Fruit fly (Drosophila melanogaster) whole organism, embryonic: Measurements from ENCODE around the gene CG7173.

Source experiments
- Ada2b ChIP-seq: fragments of 200-800 bp; sonication (Bioruptor generic); IDR thresholded peaks from 2 replicates; pipeline ENCODE4 v1.3.6; 2022; ENCODE audit warnings: missing biosample characterization, missing genetic modification characterization
- Bteb2 ChIP-seq: fragments of 200-800 bp; sonication (Bioruptor generic); optimal IDR thresholded peaks from 2 replicates; lab custom pipeline; 2016; ENCODE audit warnings: missing biosample characterization, missing genetic modification characterization
- CG10209 ChIP-seq: fragments of 200-800 bp; sonication (Bioruptor generic); optimal IDR thresholded peaks from 3 replicates; lab custom pipeline; 2017; ENCODE audit warnings: missing biosample characterization, mild to moderate bottlenecking, missing genetic modification characterization, missing genetic modification reagents
- CG10462 ChIP-seq: fragments of 200-800 bp; sonication (Bioruptor generic); optimal IDR thresholded peaks from 2 replicates; lab custom pipeline; 2016; ENCODE audit warnings: missing biosample characterization, missing genetic modification characterization
- CG10654 ChIP-seq: fragments of 200-800 bp; sonication (Bioruptor generic); optimal IDR thresholded peaks from 2 replicates; lab custom pipeline; 2016; ENCODE audit warnings: missing biosample characterization, missing genetic modification characterization
- CG10959 ChIP-seq: fragments of 200-800 bp; sonication (Bioruptor generic); IDR thresholded peaks from 2 replicates; pipeline ENCODE4 v1.3.6; 2022; ENCODE audit warnings: missing biosample characterization, missing genetic modification characterization
- CG14441 ChIP-seq: fragments of 200-800 bp; sonication (Bioruptor generic); IDR thresholded peaks from 2 replicates; pipeline ENCODE4 v1.3.6; 2022; ENCODE audit warnings: missing biosample characterization, missing genetic modification characterization
- CG14965 ChIP-seq: fragments of 200-800 bp; sonication (Bioruptor generic); optimal IDR thresholded peaks from 2 replicates; lab custom pipeline; 2016; ENCODE audit warnings: missing biosample characterization, missing genetic modification characterization, borderline replicate concordance
- CG1647 ChIP-seq: fragments of 200-800 bp; sonication (Bioruptor generic); optimal IDR thresholded peaks from 3 replicates; lab custom pipeline; 2016; ENCODE audit warnings: missing biosample characterization, missing genetic modification characterization
- CG16863 ChIP-seq: fragments of 200-800 bp; sonication (Bioruptor generic); optimal IDR thresholded peaks from 3 replicates; lab custom pipeline; 2016; ENCODE audit warnings: missing biosample characterization, missing genetic modification characterization
- CG2120 ChIP-seq: fragments of 200-800 bp; sonication (Bioruptor generic); optimal IDR thresholded peaks from 3 replicates; lab custom pipeline; 2016; ENCODE audit warnings: missing biosample characterization, missing genetic modification characterization
- CG32532 ChIP-seq: fragments of 200-800 bp; sonication (Bioruptor generic); IDR thresholded peaks from 2 replicates; pipeline ENCODE4 v1.3.6; 2022; ENCODE audit warnings: missing biosample characterization, missing genetic modification characterization
- CG3726 ChIP-seq: fragments of 200-800 bp; sonication (Bioruptor generic); IDR thresholded peaks from 3 replicates; pipeline ENCODE4, ENCODE4 v1.3.6; 2022; ENCODE audit warnings: missing biosample characterization, missing genetic modification characterization
- CG42726 ChIP-seq: fragments of 200-800 bp; sonication (Bioruptor generic); IDR thresholded peaks from 2 replicates; pipeline ENCODE4 v1.3.6; 2022; ENCODE audit warnings: missing biosample characterization, missing genetic modification characterization; ENCODE audit not compliant: partially characterized antibody
- CG9876 ChIP-seq: fragments of 200-800 bp; sonication (Bioruptor generic); optimal IDR thresholded peaks from 2 replicates; lab custom pipeline; 2016; ENCODE audit warnings: missing biosample characterization, missing genetic modification characterization
- Camta ChIP-seq: fragments of 200-800 bp; sonication (Bioruptor generic); optimal IDR thresholded peaks from 2 replicates; lab custom pipeline; 2016; ENCODE audit warnings: missing biosample characterization, missing genetic modification characterization
- D19A ChIP-seq: fragments of 200-800 bp; optimal IDR thresholded peaks from 3 replicates; lab custom pipeline; 2019; ENCODE audit warnings: missing biosample characterization, mild to moderate bottlenecking, missing genetic modification characterization, moderate library complexity
- Elba2 ChIP-seq: fragments of 200-800 bp; sonication (Bioruptor generic); optimal IDR thresholded peaks from 3 replicates; lab custom pipeline; 2016; ENCODE audit warnings: missing biosample characterization, missing genetic modification characterization
- Ets65A ChIP-seq: fragments of 200-800 bp; sonication (Bioruptor generic); peaks from one replicate; lab custom pipeline; 2016; ENCODE audit warnings: missing biosample characterization, missing genetic modification characterization
- Hsf ChIP-seq: fragments of 200-800 bp; sonication (Bioruptor generic); optimal IDR thresholded peaks from 3 replicates; lab custom pipeline; 2016; ENCODE audit warnings: missing biosample characterization, missing genetic modification characterization
- Jarid2 ChIP-seq: fragments of 200-800 bp; sonication (Bioruptor generic); optimal IDR thresholded peaks from 3 replicates; lab custom pipeline; 2017; ENCODE audit warnings: mild to moderate bottlenecking, missing biosample characterization, missing genetic modification reagents, missing genetic modification characterization
- Max ChIP-seq: fragments of 200-800 bp; sonication (Bioruptor generic); optimal IDR thresholded peaks from 2 replicates; lab custom pipeline; 2016; ENCODE audit warnings: missing biosample characterization, mild to moderate bottlenecking, missing genetic modification characterization
- NFAT ChIP-seq: fragments of 200-800 bp; sonication (Bioruptor generic); IDR thresholded peaks from 2 replicates; pipeline ENCODE4 v1.3.6; 2022; ENCODE audit warnings: missing biosample characterization, missing genetic modification characterization
- Neu2 ChIP-seq: fragments of 200-800 bp; sonication (Bioruptor generic); optimal IDR thresholded peaks from 3 replicates; lab custom pipeline; 2016; ENCODE audit warnings: missing biosample characterization, missing genetic modification characterization, borderline replicate concordance
- Oaz ChIP-seq: fragments of 200-800 bp; sonication (Bioruptor generic); IDR thresholded peaks from 2 replicates; pipeline ENCODE4 v1.3.6; 2022; ENCODE audit warnings: missing biosample characterization, missing genetic modification characterization
- Opbp ChIP-seq: fragments of 200-800 bp; sonication (Bioruptor generic); IDR thresholded peaks from 3 replicates; pipeline ENCODE4 v1.3.6; 2022; ENCODE audit warnings: missing biosample characterization, missing genetic modification characterization; ENCODE audit not compliant: partially characterized antibody
- Pdp1 ChIP-seq, 2 experiments: fragments of 200-800 bp; sonication (Bioruptor generic); optimal IDR thresholded peaks; 3 replicates each; lab custom pipeline; 2016; ENCODE audit warnings: missing biosample characterization in 2 of 2, missing genetic modification characterization in 2 of 2, mild to moderate bottlenecking in 1 of 2, moderate library complexity in 1 of 2
- Spps ChIP-seq: fragments of 200-800 bp; sonication (Bioruptor generic); optimal IDR thresholded peaks from 2 replicates; lab custom pipeline; 2018; ENCODE audit warnings: missing biosample characterization, mild to moderate bottlenecking, missing genetic modification characterization
- Sry-δ ChIP-seq: fragments of 200-800 bp; sonication (Bioruptor generic); optimal IDR thresholded peaks from 2 replicates; lab custom pipeline; 2016; ENCODE audit warnings: missing biosample characterization, missing genetic modification characterization
- Tbp ChIP-seq: fragments of >200 bp; optimal IDR thresholded peaks from 2 replicates; lab custom pipeline; 2018; ENCODE audit warnings: missing biosample characterization, missing genetic modification characterization
- caup ChIP-seq: fragments of 200-800 bp; sonication (Bioruptor generic); optimal IDR thresholded peaks from 3 replicates; lab custom pipeline; 2017; ENCODE audit warnings: missing biosample characterization, mild to moderate bottlenecking, missing genetic modification characterization, moderate library complexity; ENCODE audit not compliant: severe bottlenecking
- croc ChIP-seq: fragments of 200-800 bp; sonication (Bioruptor generic); conservative IDR thresholded peaks from 3 replicates; pipeline ENCODE4 v1.3.6; 2022; ENCODE audit warnings: missing biosample characterization, missing genetic modification characterization
- disco-r ChIP-seq: fragments of 200-800 bp; sonication (Bioruptor generic); optimal IDR thresholded peaks from 2 replicates; lab custom pipeline; 2016; ENCODE audit warnings: missing biosample characterization, missing genetic modification characterization
- dmrt99B ChIP-seq: fragments of 200-800 bp; sonication (Bioruptor generic); optimal IDR thresholded peaks from 2 replicates; lab custom pipeline; 2018; ENCODE audit warnings: missing biosample characterization, mild to moderate bottlenecking, missing genetic modification characterization, moderate library complexity
- gce ChIP-seq: fragments of 200-800 bp; sonication (Bioruptor generic); IDR thresholded peaks from 3 replicates; pipeline ENCODE4 v1.3.6; 2022; ENCODE audit warnings: missing biosample characterization, missing genetic modification characterization
- hb ChIP-seq: fragments of 200-800 bp; sonication (Bioruptor generic); IDR thresholded peaks from 3 replicates; pipeline ENCODE4 v1.3.6; 2022; ENCODE audit warnings: missing biosample characterization, missing genetic modification characterization; ENCODE audit not compliant: partially characterized antibody
- jing ChIP-seq: fragments of 200-800 bp; sonication (Bioruptor generic); optimal IDR thresholded peaks from 2 replicates; lab custom pipeline; 2018; ENCODE audit warnings: missing biosample characterization, mild to moderate bottlenecking, missing genetic modification characterization
- lilli ChIP-seq: fragments of 200-800 bp; sonication (Bioruptor generic); optimal IDR thresholded peaks from 3 replicates; lab custom pipeline; 2016; ENCODE audit warnings: missing biosample characterization, missing genetic modification characterization
- mam ChIP-seq: fragments of 200-800 bp; sonication (Bioruptor generic); optimal IDR thresholded peaks from 3 replicates; lab custom pipeline; 2016; ENCODE audit warnings: missing biosample characterization, missing genetic modification characterization
- p53 ChIP-seq: fragments of 200-800 bp; sonication (Bioruptor generic); optimal IDR thresholded peaks from 2 replicates; lab custom pipeline; 2016; ENCODE audit warnings: missing biosample characterization, missing genetic modification characterization
- pan ChIP-seq, 4 experiments: fragments of >200 bp in 3 of 4; fragments of 200-800 bp in 1 of 4; sonication (Bioruptor generic) in 1 of 4; optimal IDR thresholded peaks in 3 of 4; IDR thresholded peaks in 1 of 4; 2 replicates each; pipeline versions ENCODE4 v1.3.6 to Lab custom; 2017 to 2022; ENCODE audit warnings: missing biosample characterization in 2 of 4, missing genetic modification characterization in 2 of 4, mixed read lengths in 1 of 4
- psq ChIP-seq: fragments of 200-800 bp; sonication (Bioruptor generic); optimal IDR thresholded peaks from 2 replicates; lab custom pipeline; 2017; ENCODE audit warnings: missing biosample characterization, missing genetic modification characterization
- pzg ChIP-seq: fragments of 200-800 bp; sonication (Bioruptor generic); optimal IDR thresholded peaks from 3 replicates; lab custom pipeline; 2018; ENCODE audit warnings: missing biosample characterization, mild to moderate bottlenecking, missing genetic modification characterization, moderate library complexity
- ranshi ChIP-seq: fragments of 200-800 bp; sonication (Bioruptor generic); IDR thresholded peaks from 2 replicates; pipeline ENCODE4 v1.3.6; 2022; ENCODE audit warnings: missing biosample characterization, missing genetic modification characterization
- schlank ChIP-seq: fragments of 200-800 bp; sonication (Bioruptor generic); optimal IDR thresholded peaks from 2 replicates; lab custom pipeline; 2018; ENCODE audit warnings: missing biosample characterization, mild to moderate bottlenecking, missing genetic modification characterization
- sqz ChIP-seq: fragments of 200-800 bp; sonication (Bioruptor generic); optimal IDR thresholded peaks from 3 replicates; lab custom pipeline; 2018; ENCODE audit warnings: missing biosample characterization, mild to moderate bottlenecking, missing genetic modification characterization
- ssp ChIP-seq: fragments of 200-800 bp; sonication (Bioruptor generic); IDR thresholded peaks from 2 replicates; pipeline ENCODE4 v1.3.6; 2022; ENCODE audit warnings: missing biosample characterization, missing genetic modification characterization
- sug ChIP-seq: fragments of 200-800 bp; optimal IDR thresholded peaks from 2 replicates; lab custom pipeline; 2019; ENCODE audit warnings: missing biosample characterization, mild to moderate bottlenecking, missing genetic modification characterization, moderate library complexity
- tgo ChIP-seq: fragments of 200-800 bp; sonication (Bioruptor generic); IDR thresholded peaks from 3 replicates; pipeline ENCODE4 v1.3.6; 2022; ENCODE audit warnings: missing biosample characterization, missing genetic modification characterization
- zfh1 ChIP-seq: fragments of 200-800 bp; sonication (Bioruptor generic); IDR thresholded peaks from 3 replicates; pipeline ENCODE4 v1.3.6; 2022; ENCODE audit warnings: missing biosample characterization, missing genetic modification characterization

Gene CG7173

DNA sequence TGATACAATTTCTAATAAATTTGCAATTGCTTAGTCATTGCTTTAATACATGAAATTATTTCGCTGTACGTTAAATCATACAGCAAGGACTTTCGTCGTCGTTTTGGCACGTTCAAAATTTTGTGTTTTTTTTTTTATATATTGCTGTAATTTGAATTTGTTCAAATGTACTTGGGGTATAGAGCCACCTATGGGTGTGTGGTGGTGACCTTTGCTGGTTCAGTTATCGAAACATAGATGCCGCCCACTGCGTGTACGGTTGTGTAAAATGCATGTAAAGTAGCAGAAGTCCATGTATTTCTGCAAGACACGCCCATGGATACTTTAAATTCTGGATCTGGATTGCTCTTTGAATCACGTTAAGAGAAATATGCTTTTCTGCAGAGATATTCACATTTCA lies 46.2 kb upstream of the CG7173 start (continued):
- TF ChIP-seq mam (GFP tag; lab: Kevin White, UChicago) (peak; percentile 63), CG42726 (GFP tag; lab: Robert Waterston, UW) (peak; percentile 84), Sry-δ (GFP tag; lab: Kevin White, UChicago) (peak; percentile 44), tgo (GFP tag; lab: Robert Waterston, UW) (peak; percentile 59), Bteb2 (peak; percentile 2), CG10654 (GFP tag; lab: Kevin White, UChicago) (peak; percentile 50), CG10209 (peak; percentile 16), Ets65A (GFP tag; lab: Kevin White, UChicago) (peak; percentile 96), Jarid2 (GFP tag; lab: Kevin White, UChicago) (peak; percentile 72), Elba2 (GFP tag; lab: Kevin White, UChicago) (peak; percentile 47), Tbp (no peak), schlank (tag; lab: Kevin White, UChicago) (no peak), sug (no peak), jing (GFP tag; lab: Kevin White, UChicago) (peak; percentile 13), psq (GFP tag; lab: Kevin White, UChicago) (peak; percentile 27), CG16863 (peak; percentile 68), CG3726 (peak; percentile 18; the same call in 1 of the 3 replicates), dmrt99B (tag; lab: Kevin White, UChicago) (no peak), ssp (GFP tag; lab: Robert Waterston, UW) (no peak), ranshi (GFP tag; lab: Robert Waterston, UW) (peak; percentile 69), CG1647 (GFP tag; lab: Kevin White, UChicago) (peak; percentile 6), Max (peak; percentile 16), Spps (tag; lab: Kevin White, UChicago) (no peak), Oaz (GFP tag; lab: Robert Waterston, UW) (0 out of 2 replicates have a peak, but pooled peaks have one; percentile 11), hb (0 out of 3 replicates have a peak, but pooled peaks have one; percentile 32), zfh1 (GFP tag; lab: Robert Waterston, UW) (peak; percentile 49; the same call in 1 of the 3 replicates), lilli (GFP tag; lab: Kevin White, UChicago) (peak; percentile 64), Neu2 (GFP tag; lab: Kevin White, UChicago) (no peak), gce (peak; percentile 4; the same call in 1 of the 3 replicates), sqz (GFP tag; lab: Kevin White, UChicago) (peak; percentile 66), Opbp (peak; percentile 57; the same call in 1 of the 3 replicates), CG9876 (GFP tag; lab: Kevin White, UChicago) (peak; percentile 75), CG10462 (GFP tag; lab: Kevin White, UChicago) (no peak), Hsf (GFP tag; lab: Kevin White, UChicago) (peak; percentile 78), NFAT (GFP tag; lab: Robert Waterston, UW) (peak; percentile 75), Ada2b (0 out of 2 replicates have a peak, but pooled peaks have one; percentile 16), Camta (peak; percentile 66), D19A (no peak), disco-r (GFP tag; lab: Kevin White, UChicago) (peak; percentile 28), CG32532 (GFP tag; lab: Robert Waterston, UW) (peak; percentile 83; the same call in 1 of the 2 replicates), p53 (GFP tag; lab: Kevin White, UChicago) (peak; percentile 70), CG10959 (GFP tag; lab: Robert Waterston, UW) (peak; percentile 64), croc (GFP tag; lab: Robert Waterston, UW) (0 out of 3 replicates have a peak, but pooled peaks have one; percentile 18), CG14441 (GFP tag; lab: Robert Waterston, UW) (peak; percentile 57), CG2120 (peak; percentile 64), Pdp1 (GFP tag; optimal IDR thresholded peaks at IDR 0.05; lab: Kevin White, UChicago) (peak in 1 of 2 experiments; percentile 70), pan (optimal IDR thresholded peaks at IDR 0.05; lab: Kevin White, UChicago) (no peak), pan (GFP tag; optimal IDR thresholded peaks at IDR 0.05 in 1 of 2, IDR thresholded peaks at IDR 0.05 in 1 of 2) (no peak), caup (GFP tag; lab: Kevin White, UChicago) (peak; percentile 47), CG14965 (GFP tag; lab: Kevin White, UChicago) (peak; percentile 39), pzg (GFP tag; lab: Kevin White, UChicago) (no peak)
